Worm (Caenorhabditis elegans) whole organism, late embryonic: Measurements from ENCODE around the gene C31H1.5.

Experiments used
- ama-1 ChIP-seq: fragments of 150-350 bp; optimal IDR thresholded peaks from 2 replicates; lab custom pipeline; 2014
- ceh-34 ChIP-seq: sonication (generic microtip); optimal IDR thresholded peaks from 2 replicates; lab custom pipeline; 2016; ENCODE audit warnings: mild to moderate bottlenecking, missing genetic modification characterization, missing compliant biosample characterization
- ceh-6 ChIP-seq: fragments of 200-800 bp; sonication (Bioruptor generic); optimal IDR thresholded peaks from 2 replicates; lab custom pipeline; 2018; ENCODE audit warnings: mild to moderate bottlenecking, missing genetic modification characterization, missing compliant biosample characterization
- dmd-4 ChIP-seq: sonication (generic microtip); optimal IDR thresholded peaks from 2 replicates; lab custom pipeline; 2016; ENCODE audit warnings: borderline replicate concordance, missing genetic modification characterization, missing compliant biosample characterization
- elt-2 ChIP-seq: sonication (generic microtip); optimal IDR thresholded peaks from 2 replicates; lab custom pipeline; 2016; ENCODE audit warnings: missing genetic modification reagents, missing genetic modification characterization, missing compliant biosample characterization
- pqm-1 ChIP-seq: sonication (generic microtip); optimal IDR thresholded peaks from 2 replicates; lab custom pipeline; 2016; ENCODE audit warnings: missing genetic modification characterization, missing compliant biosample characterization
- tbx-2 ChIP-seq: sonication (generic microtip); optimal IDR thresholded peaks from 2 replicates; lab custom pipeline; 2016; ENCODE audit warnings: missing genetic modification characterization, missing compliant biosample characterization
- tbx-7 ChIP-seq: sonication (generic microtip); optimal IDR thresholded peaks from 2 replicates; lab custom pipeline; 2016; ENCODE audit warnings: missing genotype, missing genetic modification characterization, missing compliant biosample characterization
- unc-86 ChIP-seq: sonication (generic microtip); optimal IDR thresholded peaks from 2 replicates; lab custom pipeline; 2016; ENCODE audit warnings: missing genetic modification characterization, missing compliant biosample characterization

DNA sequence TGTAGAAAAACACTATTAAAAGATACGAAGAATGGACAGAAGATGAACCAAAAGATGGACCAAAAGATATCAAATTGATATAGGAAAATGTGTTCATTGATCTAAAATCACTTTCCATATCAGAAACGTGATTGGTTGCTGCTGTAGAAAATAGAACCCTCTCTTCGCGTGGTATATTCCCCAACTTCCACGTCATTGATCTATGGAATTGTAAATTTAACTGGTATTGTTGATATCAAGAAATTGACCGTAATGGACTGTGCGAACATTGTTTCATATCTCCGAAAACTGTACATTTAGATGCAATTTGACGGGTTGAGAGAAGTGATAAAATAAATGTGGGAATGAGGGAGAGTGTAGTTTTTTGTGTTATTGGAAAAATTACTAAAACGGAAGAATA is 32.2 kb downstream of the C31H1.5 start:
- no peak for TF ChIP-seq tbx-2
- TF ChIP-seq elt-2 (tag; lab: Kevin White, UChicago) = no peak
- no peak for TF ChIP-seq ceh-6 (GFP tag; lab: Kevin White, UChicago)
- no peak for TF ChIP-seq unc-86 (tag; lab: Kevin White, UChicago)
- TF ChIP-seq ceh-34 (tag; lab: Kevin White, UChicago) = no peak
- no peak for TF ChIP-seq tbx-7 (tag; lab: Kevin White, UChicago)
- TF ChIP-seq pqm-1 (tag; lab: Kevin White, UChicago) = no peak
- TF ChIP-seq ama-1 (lab: Kevin White, UChicago) = no peak
- no peak for TF ChIP-seq dmd-4 (tag; lab: Kevin White, UChicago)
